Fruit fly (Drosophila melanogaster) whole organism, embryonic: ENCODE data around the gene CG34337.

ENCODE experiments used
- HLH3B ChIP-seq: fragments of 200-800 bp; sonication (Bioruptor generic); IDR thresholded peaks from 2 replicates; pipeline ENCODE4 v1.3.6; 2022; ENCODE audit warnings: missing biosample characterization, missing genetic modification characterization
- Hsf ChIP-seq: fragments of 200-800 bp; sonication (Bioruptor generic); optimal IDR thresholded peaks from 3 replicates; lab custom pipeline; 2016; ENCODE audit warnings: missing biosample characterization, missing genetic modification characterization
- gt ChIP-seq: fragments of 200-800 bp; sonication (Bioruptor generic); IDR thresholded peaks from 2 replicates; pipeline ENCODE4 v1.3.6; 2022; ENCODE audit warnings: missing biosample characterization, missing genetic modification characterization
- jumu ChIP-seq: fragments of 200-800 bp; sonication (Bioruptor generic); optimal IDR thresholded peaks from 3 replicates; lab custom pipeline; 2016; ENCODE audit warnings: missing biosample characterization, missing genetic modification characterization

DNA sequence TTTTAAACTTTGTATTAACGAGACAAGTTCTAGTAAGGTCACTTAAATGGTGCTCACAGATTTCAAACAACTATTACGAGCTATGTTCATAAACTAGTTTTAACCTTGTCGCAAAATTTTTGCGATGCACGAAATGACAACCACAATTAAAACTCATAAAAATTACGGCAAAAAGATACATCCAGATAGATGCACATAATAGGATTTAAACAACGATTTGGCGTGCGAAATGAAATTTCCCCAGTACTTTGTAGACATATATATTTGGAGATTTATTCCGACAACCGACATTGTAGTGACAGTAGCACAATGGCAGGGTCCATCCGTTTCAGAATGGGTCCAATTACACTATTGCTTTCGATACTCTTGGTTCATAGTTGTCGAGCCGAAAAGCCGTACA lies 39.2 kb upstream of the CG34337 start, which contains the start of gene CheA7a:
- no peak for TF ChIP-seq HLH3B
- TF ChIP-seq Hsf (GFP tag; lab: Kevin White, UChicago) = no peak
- no peak for TF ChIP-seq jumu (GFP tag; lab: Kevin White, UChicago)
- no peak for TF ChIP-seq gt
